Fruit fly (Drosophila melanogaster) S2 (cell line): ENCODE data around the gene MED24.

Experiments
- CG8478 ChIP-seq: fragments of >200 bp; optimal IDR thresholded peaks from 2 replicates; lab custom pipeline; 2018
- CTCF ChIP-seq, 2 experiments: fragments of >200 bp; optimal IDR thresholded peaks; 2 replicates each; lab custom pipeline; 2018

DNA sequence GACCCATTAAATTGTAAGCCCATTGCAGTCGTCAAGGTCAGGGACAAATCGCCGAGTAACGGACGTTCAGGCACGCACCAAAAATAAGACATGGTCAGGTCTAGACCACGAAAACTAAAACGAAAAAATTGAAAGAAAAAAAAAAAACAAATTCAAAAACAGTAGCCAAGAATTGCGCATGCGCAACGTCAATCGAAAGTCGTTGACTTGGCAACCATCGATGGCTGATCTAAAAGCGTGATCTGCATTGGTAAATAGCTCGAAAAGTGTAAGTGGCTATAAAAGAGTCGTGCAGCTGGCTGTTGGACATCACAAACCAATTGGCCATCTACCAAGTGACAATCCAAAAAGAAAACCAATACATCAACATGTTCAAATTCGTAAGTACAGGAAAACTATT, 30.8 kb downstream of the MED24 start, which contains the start of gene CG13678:
- TF ChIP-seq CTCF (optimal IDR thresholded peaks at IDR 0.05; lab: Kevin White, UChicago) (no peak), CG8478 (lab: Kevin White, UChicago) (no peak)
